Worm (Caenorhabditis elegans) whole organism, L4 larva: ENCODE results near the gene irld-28.

Experiments used
- R02D3.7 ChIP-seq: fragments of 150-350 bp; sonication (generic microtip); optimal IDR thresholded peaks from 3 replicates; lab custom pipeline; 2014; ENCODE audit warnings: missing biosample characterization, missing genetic modification characterization
- ceh-20 ChIP-seq: fragments of 200-800 bp; sonication (Bioruptor generic); IDR thresholded peaks from 2 replicates; pipeline ENCODE4 v1.3.6; 2022; ENCODE audit warnings: missing genetic modification reagents, missing genetic modification characterization, missing compliant biosample characterization
- daf-8 ChIP-seq: fragments of 200-800 bp; sonication (Bioruptor generic); IDR thresholded peaks from 2 replicates; pipeline ENCODE4 v1.3.6; 2022; ENCODE audit warnings: missing genetic modification characterization, missing compliant biosample characterization
- dpl-1 ChIP-seq: fragments of 150-350 bp; optimal IDR thresholded peaks from 2 replicates; lab custom pipeline; 2014; ENCODE audit warnings: missing biosample characterization, missing genetic modification reagents, missing genetic modification characterization
- lin-15B ChIP-seq: fragments of 150-350 bp; sonication (generic microtip); optimal IDR thresholded peaks from 3 replicates; lab custom pipeline; 2014; ENCODE audit warnings: missing biosample characterization, missing genetic modification characterization
- nhr-6 ChIP-seq: fragments of 150-350 bp; optimal IDR thresholded peaks from 2 replicates; lab custom pipeline; 2014; ENCODE audit warnings: missing biosample characterization, missing genetic modification characterization
- pha-4 ChIP-seq, 2 experiments: fragments of 150-350 bp in 1 of 2; fragments of 200-800 bp in 1 of 2; sonication (Bioruptor generic) in 1 of 2; IDR thresholded peaks in 1 of 2; optimal IDR thresholded peaks in 1 of 2; 2 replicates each; pipeline versions ENCODE4 v1.3.6 to Lab custom; 2014 to 2022; ENCODE audit warnings: missing genetic modification characterization in 2 of 2, missing genetic modification reagents in 2 of 2, missing biosample characterization in 1 of 2, missing compliant biosample characterization in 1 of 2
- skn-1 ChIP-seq: fragments of 150-350 bp; optimal IDR thresholded peaks from 2 replicates; lab custom pipeline; 2014; ENCODE audit warnings: missing biosample characterization, missing genetic modification characterization
- unc-130 ChIP-seq: sonication (generic microtip); optimal IDR thresholded peaks from 2 replicates; lab custom pipeline; 2016; ENCODE audit warnings: missing genetic modification reagents, missing genetic modification characterization, missing compliant biosample characterization

DNA sequence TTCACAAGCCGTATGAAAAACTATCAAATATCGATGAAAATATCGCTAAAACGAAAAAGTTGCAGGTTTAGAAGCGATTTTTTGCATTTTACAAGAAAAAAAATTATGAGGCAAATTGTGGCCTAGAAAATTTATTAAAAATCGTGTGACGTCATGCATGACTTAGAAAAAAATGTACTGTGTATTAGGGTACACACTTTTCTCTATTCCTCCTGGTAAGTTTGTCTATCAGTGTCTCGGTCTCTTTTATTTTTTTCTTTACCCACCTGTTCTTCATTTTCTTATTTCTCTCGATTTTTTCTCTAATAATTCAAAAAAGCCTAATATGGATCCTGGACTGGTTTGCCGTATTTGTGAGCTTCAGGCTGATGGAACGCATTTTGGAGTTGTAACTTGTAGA is 50.9 kb downstream of the irld-28 start, which contains the start of gene nhr-227:
- TF ChIP-seq dpl-1 (no peak), ceh-20 (no peak), daf-8 (no peak), lin-15B (tag; lab: Kevin White, UChicago) (no peak), skn-1 (tag; lab: Kevin White, UChicago) (no peak), R02D3.7 (tag; lab: Kevin White, UChicago) (no peak), nhr-6 (tag; lab: Kevin White, UChicago) (no peak), pha-4 (GFP tag; IDR thresholded peaks at IDR 0.05; lab: Robert Waterston, UW) (no peak), pha-4 (tag; optimal IDR thresholded peaks at IDR 0.05; lab: Kevin White, UChicago) (no peak), unc-130 (no peak)
